Worm (Caenorhabditis elegans) whole organism, L4 larva: ENCODE results near the gene pho-13.

Source experiments
- F49E8.2 ChIP-seq: sonication (generic microtip); optimal IDR thresholded peaks from 2 replicates; lab custom pipeline; 2016; ENCODE audit warnings: missing compliant biosample characterization, mild to moderate bottlenecking, missing genetic modification characterization, borderline replicate concordance
- Y105C5A.15 ChIP-seq: fragments of 200-800 bp; sonication (Bioruptor generic); IDR thresholded peaks from 2 replicates; pipeline ENCODE4 v1.3.6; 2022; ENCODE audit warnings: missing genetic modification characterization, missing compliant biosample characterization
- ZK337.2 ChIP-seq: fragments of 200-800 bp; sonication (Bioruptor generic); IDR thresholded peaks from 2 replicates; pipeline ENCODE4 v1.3.6; 2022; ENCODE audit warnings: missing genetic modification reagents, missing genetic modification characterization, missing compliant biosample characterization
- ama-1 ChIP-seq: fragments of 150-350 bp; optimal IDR thresholded peaks from 2 replicates; lab custom pipeline; 2014; ENCODE audit warnings: inconsistent platforms, mixed read lengths
- ceh-20 ChIP-seq: fragments of 200-800 bp; sonication (Bioruptor generic); IDR thresholded peaks from 2 replicates; pipeline ENCODE4 v1.3.6; 2022; ENCODE audit warnings: missing genetic modification reagents, missing genetic modification characterization, missing compliant biosample characterization
- ceh-32 ChIP-seq: sonication (generic microtip); optimal IDR thresholded peaks from 2 replicates; lab custom pipeline; 2016; ENCODE audit warnings: mild to moderate bottlenecking, missing genetic modification characterization, missing compliant biosample characterization; ENCODE audit not compliant: poor library complexity
- ceh-82 ChIP-seq: sonication (generic microtip); optimal IDR thresholded peaks from 2 replicates; lab custom pipeline; 2017; ENCODE audit warnings: missing biosample characterization, missing genetic modification characterization
- cey-2 ChIP-seq: sonication (generic microtip); optimal IDR thresholded peaks from 3 replicates; lab custom pipeline; 2017; ENCODE audit warnings: missing genetic modification characterization, mild to moderate bottlenecking, missing compliant biosample characterization, antibody characterized with exemption, borderline replicate concordance; ENCODE audit not compliant: insufficient read depth
- ctbp-1 ChIP-seq: fragments of 200-800 bp; sonication (Bioruptor generic); IDR thresholded peaks from 2 replicates; pipeline ENCODE4 v1.3.6; 2022; ENCODE audit warnings: missing genetic modification reagents, missing genetic modification characterization, missing compliant biosample characterization
- dmd-6 ChIP-seq: fragments of 200-800 bp; sonication (Bioruptor generic); IDR thresholded peaks from 2 replicates; pipeline ENCODE4 v1.3.6; 2022; ENCODE audit warnings: missing genetic modification reagents, missing genetic modification characterization, missing compliant biosample characterization
- dmd-8 ChIP-seq: fragments of 200-800 bp; sonication (Bioruptor generic); IDR thresholded peaks from 2 replicates; pipeline ENCODE4 v1.3.6; 2022; ENCODE audit warnings: missing genetic modification characterization, missing compliant biosample characterization
- dmd-9 ChIP-seq: fragments of 200-800 bp; sonication (Bioruptor generic); IDR thresholded peaks from 2 replicates; pipeline ENCODE4 v1.3.6; 2022; ENCODE audit warnings: missing genetic modification reagents, missing genetic modification characterization, missing compliant biosample characterization
- duxl-1 ChIP-seq: sonication (generic microtip); optimal IDR thresholded peaks from 2 replicates; lab custom pipeline; 2016; ENCODE audit warnings: mild to moderate bottlenecking, missing genetic modification characterization, moderate library complexity, missing compliant biosample characterization; ENCODE audit not compliant: poor library complexity
- dve-1 ChIP-seq: sonication (generic microtip); optimal IDR thresholded peaks from 2 replicates; lab custom pipeline; 2017; ENCODE audit warnings: antibody characterized with exemption, mild to moderate bottlenecking, missing genetic modification characterization, missing compliant biosample characterization; ENCODE audit not compliant: insufficient read depth
- fos-1 ChIP-seq: fragments of 150-350 bp; optimal IDR thresholded peaks from 2 replicates; lab custom pipeline; 2014; ENCODE audit warnings: missing biosample characterization, missing genetic modification characterization
- gei-8 ChIP-seq: fragments of 200-800 bp; sonication (Bioruptor generic); optimal IDR thresholded peaks from 2 replicates; lab custom pipeline; 2018; ENCODE audit warnings: mild to moderate bottlenecking, missing genetic modification characterization, missing compliant biosample characterization
- hif-1 ChIP-seq, 2 experiments: sonication (generic microtip); optimal IDR thresholded peaks; 2 replicates each; lab custom pipeline; 2016 to 2017; ENCODE audit warnings: missing compliant biosample characterization in 2 of 2, missing genetic modification characterization in 2 of 2, missing genetic modification reagents in 2 of 2, missing genotype in 2 of 2, mild to moderate bottlenecking in 1 of 2
- hlh-30 ChIP-seq: sonication (generic microtip); optimal IDR thresholded peaks from 2 replicates; lab custom pipeline; 2017; ENCODE audit warnings: antibody characterized with exemption, mild to moderate bottlenecking, missing genetic modification characterization, missing compliant biosample characterization; ENCODE audit not compliant: insufficient read depth
- jun-1 ChIP-seq: fragments of 150-350 bp; optimal IDR thresholded peaks from 2 replicates; lab custom pipeline; 2014; ENCODE audit warnings: missing biosample characterization, missing genetic modification reagents, missing genetic modification characterization
- lim-7 ChIP-seq: fragments of 200-800 bp; sonication (Bioruptor generic); IDR thresholded peaks from 2 replicates; pipeline ENCODE4 v1.3.6; 2022; ENCODE audit warnings: missing genetic modification characterization, missing compliant biosample characterization
- lin-1 ChIP-seq: fragments of 200-800 bp; sonication (Bioruptor generic); IDR thresholded peaks from 2 replicates; pipeline ENCODE4 v1.3.6; 2022; ENCODE audit warnings: missing genetic modification reagents, missing genetic modification characterization, missing compliant biosample characterization
- lin-15B ChIP-seq: fragments of 150-350 bp; sonication (generic microtip); optimal IDR thresholded peaks from 3 replicates; lab custom pipeline; 2014; ENCODE audit warnings: missing biosample characterization, missing genetic modification characterization
- lin-38 ChIP-seq: fragments of 200-800 bp; sonication (Bioruptor generic); IDR thresholded peaks from 2 replicates; pipeline ENCODE4 v1.3.6; 2022; ENCODE audit warnings: missing genetic modification reagents, missing genetic modification characterization, missing compliant biosample characterization
- lir-3 ChIP-seq: sonication (generic microtip); optimal IDR thresholded peaks from 2 replicates; lab custom pipeline; 2016; ENCODE audit warnings: mild to moderate bottlenecking, missing genetic modification characterization, missing compliant biosample characterization
- lsy-2 ChIP-seq, 2 experiments: fragments of 150-350 bp in 1 of 2; sonication (generic microtip) in 1 of 2; optimal IDR thresholded peaks; 2 replicates each; lab custom pipeline; 2014 to 2017; ENCODE audit warnings: missing biosample characterization in 2 of 2, missing genetic modification characterization in 2 of 2
- madf-5 ChIP-seq, 2 experiments: fragments of 200-800 bp; sonication (Bioruptor generic); IDR thresholded peaks; 2 replicates each; pipeline ENCODE4 v1.3.6; 2022; ENCODE audit warnings: missing compliant biosample characterization in 2 of 2, missing genetic modification characterization in 2 of 2
- mdl-1 ChIP-seq, 2 experiments: fragments of 150-350 bp in 1 of 2; sonication (generic microtip) in 1 of 2; optimal IDR thresholded peaks; 2 replicates each; lab custom pipeline; 2014 to 2017; ENCODE audit warnings: missing biosample characterization in 2 of 2, missing genetic modification characterization in 2 of 2
- mxl-2 ChIP-seq: fragments of 200-800 bp; sonication (Bioruptor generic); conservative IDR thresholded peaks from 2 replicates; pipeline ENCODE4 v1.3.6; 2022; ENCODE audit warnings: missing genetic modification reagents, missing genetic modification characterization, missing compliant biosample characterization
- nhr-25 ChIP-seq: sonication (generic microtip); optimal IDR thresholded peaks from 2 replicates; lab custom pipeline; 2017; ENCODE audit warnings: missing genetic modification characterization, mild to moderate bottlenecking, missing compliant biosample characterization, antibody characterized with exemption, moderate library complexity, borderline replicate concordance; ENCODE audit not compliant: insufficient read depth
- nhr-41 ChIP-seq: fragments of 200-800 bp; sonication (Bioruptor generic); IDR thresholded peaks from 2 replicates; pipeline ENCODE4 v1.3.6; 2022; ENCODE audit warnings: missing genetic modification reagents, missing genetic modification characterization, missing compliant biosample characterization
- nhr-42 ChIP-seq: fragments of 200-800 bp; sonication (Bioruptor generic); IDR thresholded peaks from 2 replicates; pipeline ENCODE4 v1.3.6; 2022; ENCODE audit warnings: missing genetic modification characterization, missing compliant biosample characterization
- nhr-48 ChIP-seq: sonication (generic microtip); optimal IDR thresholded peaks from 2 replicates; lab custom pipeline; 2016; ENCODE audit warnings: mild to moderate bottlenecking, missing genetic modification characterization, missing compliant biosample characterization
- php-3 ChIP-seq: fragments of 200-800 bp; sonication (Bioruptor generic); IDR thresholded peaks from 2 replicates; pipeline ENCODE4 v1.3.6; 2022; ENCODE audit warnings: missing genetic modification reagents, missing genetic modification characterization, missing compliant biosample characterization
- rbr-2 ChIP-seq: sonication (generic microtip); optimal IDR thresholded peaks from 2 replicates; lab custom pipeline; 2016; ENCODE audit warnings: missing genotype, missing genetic modification characterization, missing compliant biosample characterization
- set-16 ChIP-seq: fragments of 200-800 bp; sonication (Bioruptor generic); IDR thresholded peaks from 2 replicates; pipeline ENCODE4 v1.3.6; 2022; ENCODE audit warnings: missing genetic modification reagents, missing genetic modification characterization, missing compliant biosample characterization
- snpc-4 ChIP-seq: fragments of 150-350 bp; optimal IDR thresholded peaks from 2 replicates; lab custom pipeline; 2014; ENCODE audit warnings: missing biosample characterization, missing genetic modification characterization
- spr-3 ChIP-seq: fragments of 200-800 bp; sonication (Bioruptor generic); optimal IDR thresholded peaks from 2 replicates; lab custom pipeline; 2018; ENCODE audit warnings: mild to moderate bottlenecking, missing genetic modification characterization, missing compliant biosample characterization
- tag-97 ChIP-seq: fragments of 200-800 bp; sonication (Bioruptor generic); IDR thresholded peaks from 2 replicates; pipeline ENCODE4 v1.3.6; 2022; ENCODE audit warnings: missing genetic modification characterization, missing compliant biosample characterization
- tra-1 ChIP-seq: fragments of 200-800 bp; sonication (Bioruptor generic); IDR thresholded peaks from 2 replicates; pipeline ENCODE4 v1.3.6; 2022; ENCODE audit warnings: missing genetic modification reagents, missing genetic modification characterization, missing compliant biosample characterization
- unc-130 ChIP-seq: sonication (generic microtip); optimal IDR thresholded peaks from 2 replicates; lab custom pipeline; 2016; ENCODE audit warnings: missing genetic modification reagents, missing genetic modification characterization, missing compliant biosample characterization
- unc-39 ChIP-seq: sonication (generic microtip); optimal IDR thresholded peaks from 2 replicates; lab custom pipeline; 2017; ENCODE audit warnings: missing biosample characterization, missing genetic modification characterization
- unc-62 ChIP-seq, 3 experiments: fragments of 150-350 bp in 1 of 3; sonication (generic microtip); optimal IDR thresholded peaks in 2 of 3; peaks in 1 of 3; 1 replicate in 1 of 3; 2 replicates in 2 of 3; lab custom pipeline; 2014 to 2017; ENCODE audit warnings: missing biosample characterization in 3 of 3, missing genetic modification characterization in 3 of 3, missing genetic modification reagents in 3 of 3, missing genotype in 1 of 3
- zag-1 ChIP-seq: fragments of 150-350 bp; optimal IDR thresholded peaks from 2 replicates; lab custom pipeline; 2014; ENCODE audit warnings: missing biosample characterization, missing genetic modification characterization
- zfp-3 ChIP-seq: fragments of 200-800 bp; sonication (Bioruptor generic); conservative IDR thresholded peaks from 2 replicates; pipeline ENCODE4 v1.3.6; 2022; ENCODE audit warnings: missing genetic modification reagents, missing genetic modification characterization, missing compliant biosample characterization
- zip-11 ChIP-seq: fragments of 200-800 bp; sonication (Bioruptor generic); IDR thresholded peaks from 2 replicates; pipeline ENCODE4 v1.3.6; 2022; ENCODE audit warnings: missing genetic modification characterization, missing compliant biosample characterization
- zip-2 ChIP-seq: fragments of 150-350 bp; optimal IDR thresholded peaks from 2 replicates; lab custom pipeline; 2014; ENCODE audit warnings: missing biosample characterization, missing genetic modification characterization
- ztf-7 ChIP-seq: fragments of 150-350 bp; optimal IDR thresholded peaks from 2 replicates; lab custom pipeline; 2014; ENCODE audit warnings: missing biosample characterization, missing genetic modification characterization

The pho-13 gene

DNA sequence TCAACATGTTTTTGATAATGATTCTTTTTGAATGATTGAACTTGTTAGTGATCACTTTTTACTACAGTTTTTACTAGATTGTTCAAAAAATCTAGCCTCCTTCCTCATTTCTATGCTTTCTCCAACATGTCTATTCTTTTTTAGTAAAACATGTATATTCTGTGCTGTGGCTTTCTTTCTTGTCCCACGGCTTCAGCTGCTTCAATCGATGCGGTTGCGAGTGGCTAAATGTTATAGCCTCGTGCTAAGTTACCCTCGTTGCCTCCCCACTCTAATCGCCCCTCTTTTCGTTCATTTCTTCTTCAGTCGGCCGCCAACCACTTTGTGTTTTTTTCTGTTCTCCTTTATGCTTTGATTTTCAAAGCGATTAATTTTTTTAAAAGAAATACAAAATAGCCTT is 20.9 kb downstream of the pho-13 start (continued):
- TF ChIP-seq lsy-2 (tag; optimal IDR thresholded peaks at IDR 0.05; lab: Kevin White, UChicago), result peak in 1 of 2 experiments; percentile 34
- no peak for TF ChIP-seq nhr-42
- no peak for TF ChIP-seq mxl-2
- TF ChIP-seq jun-1 (tag; lab: Kevin White, UChicago), result no peak
- TF ChIP-seq madf-5 (GFP tag; IDR thresholded peaks at IDR 0.05; lab: Robert Waterston, UW), result no peak
- no peak for TF ChIP-seq snpc-4 (tag; lab: Kevin White, UChicago)
- no peak for TF ChIP-seq dmd-8 (GFP tag; lab: Robert Waterston, UW)
- no peak for TF ChIP-seq dmd-6 (GFP tag; lab: Robert Waterston, UW)
- no peak for TF ChIP-seq spr-3
- TF ChIP-seq unc-130 (GFP tag; lab: Kevin White, UChicago), result no peak
- no peak; the same call in 1 of the 2 replicates for TF ChIP-seq ceh-20 (GFP tag; lab: Robert Waterston, UW)
- TF ChIP-seq lin-15B (tag; lab: Kevin White, UChicago), result no peak
- TF ChIP-seq php-3 (GFP tag; lab: Robert Waterston, UW), result no peak
- TF ChIP-seq mdl-1 (tag; optimal IDR thresholded peaks at IDR 0.05; lab: Kevin White, UChicago), result peak; percentile 62 to 76
- TF ChIP-seq ama-1 (lab: Kevin White, UChicago), result no peak
- no peak for TF ChIP-seq zag-1 (tag; lab: Kevin White, UChicago)
- no peak for TF ChIP-seq lin-1 (GFP tag; lab: Robert Waterston, UW)
- no peak for TF ChIP-seq set-16 (GFP tag; lab: Robert Waterston, UW)
- no peak for TF ChIP-seq lim-7 (GFP tag; lab: Robert Waterston, UW)
- TF ChIP-seq fos-1 (tag; lab: Kevin White, UChicago), result no peak
- no peak for TF ChIP-seq tra-1 (GFP tag; lab: Robert Waterston, UW)
- no peak for TF ChIP-seq cey-2 (tag; lab: Kevin White, UChicago)
- no peak for TF ChIP-seq unc-39 (tag; lab: Kevin White, UChicago)
- TF ChIP-seq lin-38 (GFP tag; lab: Robert Waterston, UW), result no peak; the same call in 1 of the 2 replicates
- no peak for TF ChIP-seq zip-2 (tag; lab: Kevin White, UChicago)
- no peak for TF ChIP-seq zip-11
- TF ChIP-seq hlh-30 (tag; lab: Kevin White, UChicago), result peak; percentile 82
- no peak for TF ChIP-seq dmd-9
- no peak for TF ChIP-seq ceh-82 (tag; lab: Kevin White, UChicago)
- peak in 1 of 2 experiments; percentile 72 for TF ChIP-seq unc-62 (GFP tag; optimal IDR thresholded peaks at IDR 0.05 in 1 of 2; lab: Kevin White, UChicago)
- TF ChIP-seq unc-62 (tag; optimal IDR thresholded peaks at IDR 0.05; lab: Kevin White, UChicago), result no peak
- no peak for TF ChIP-seq ceh-32

DNA sequence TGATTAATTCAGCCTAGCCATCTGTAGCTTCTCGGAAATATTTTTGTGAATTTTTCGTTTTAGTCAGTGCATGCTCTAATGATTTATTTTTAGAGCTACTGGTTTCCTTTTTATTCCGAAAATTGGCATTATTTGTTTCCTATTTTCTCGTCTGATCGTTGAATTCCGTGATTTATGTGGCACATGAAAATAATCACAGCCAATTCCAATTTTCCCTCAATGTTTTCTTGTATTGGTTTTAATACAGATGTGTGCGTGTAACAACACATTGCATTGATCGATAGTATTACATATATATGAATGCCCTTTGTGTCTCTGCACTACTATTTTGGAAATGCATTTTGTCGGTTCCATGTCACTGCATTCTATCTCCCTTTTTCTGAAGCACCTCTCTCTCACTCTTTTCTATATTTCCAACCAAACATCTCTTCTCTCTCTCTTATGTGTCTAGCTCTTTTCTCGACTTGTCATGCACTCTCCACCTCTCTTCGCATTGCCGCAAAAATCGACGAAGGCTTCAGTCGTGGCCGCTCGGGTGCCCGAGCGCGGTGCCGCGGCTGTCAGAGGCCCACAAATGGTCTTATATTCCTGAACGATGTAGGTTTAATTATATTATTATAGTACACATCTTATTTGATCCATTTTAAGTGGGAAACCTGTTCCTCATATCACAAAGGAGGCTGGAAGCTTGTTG is 22.4 kb downstream of the pho-13 start:
- TF ChIP-seq ZK337.2 (GFP tag; lab: Robert Waterston, UW), result no peak
- no peak for TF ChIP-seq gei-8 (GFP tag; lab: Kevin White, UChicago)
- TF ChIP-seq duxl-1 (tag; lab: Kevin White, UChicago), result no peak
- TF ChIP-seq ceh-82 (tag; lab: Kevin White, UChicago), result no peak
- TF ChIP-seq nhr-48 (tag; lab: Kevin White, UChicago), result no peak
- TF ChIP-seq lsy-2 (tag; optimal IDR thresholded peaks at IDR 0.05; lab: Kevin White, UChicago), result peak in 1 of 2 experiments; percentile 41
- TF ChIP-seq dve-1 (tag; lab: Kevin White, UChicago), result peak; percentile 57
- TF ChIP-seq lim-7 (GFP tag; lab: Robert Waterston, UW), result no peak
- no peak for TF ChIP-seq F49E8.2 (tag; lab: Kevin White, UChicago)
- no peak for TF ChIP-seq nhr-41 (GFP tag; lab: Robert Waterston, UW)
- TF ChIP-seq lin-15B (tag; lab: Kevin White, UChicago), result no peak
- no peak for TF ChIP-seq lir-3 (tag; lab: Kevin White, UChicago)
- TF ChIP-seq lin-38 (GFP tag; lab: Robert Waterston, UW), result no peak
- TF ChIP-seq nhr-42, result no peak
- peak; percentile 94 for TF ChIP-seq ama-1 (lab: Kevin White, UChicago)
- peak; percentile 61 for TF ChIP-seq set-16 (GFP tag; lab: Robert Waterston, UW)
- no peak for TF ChIP-seq tag-97 (GFP tag; lab: Robert Waterston, UW)
- peak; percentile 59; the same call in 1 of the 2 replicates for TF ChIP-seq ctbp-1 (GFP tag; lab: Robert Waterston, UW)
- TF ChIP-seq zfp-3 (GFP tag; lab: Robert Waterston, UW), result no peak
- TF ChIP-seq hif-1 (tag; optimal IDR thresholded peaks at IDR 0.05; lab: Kevin White, UChicago), result peak in 1 of 2 experiments; percentile 22
- no peak for TF ChIP-seq nhr-25 (tag; lab: Kevin White, UChicago)
- no peak for TF ChIP-seq Y105C5A.15 (GFP tag; lab: Robert Waterston, UW)
- no peak for TF ChIP-seq ztf-7
- TF ChIP-seq ceh-20 (GFP tag; lab: Robert Waterston, UW), result no peak
- peak; percentile 47 for TF ChIP-seq rbr-2
